Worm (Caenorhabditis elegans): ENCODE results near the gene M03E7.2.

The M03E7.2 gene

ce11 chrV:5606255-5606654, 11.1 kb upstream of the M03E7.2 start, which contains the start of gene CD4.1:
Gene CD4.1 (plus strand): TSS chrV:5606555.
- no peak for TF ChIP-seq fos-1 (tag; optimal IDR thresholded peaks at IDR 0.05)
- TF ChIP-seq R02D3.7 (tag; optimal IDR thresholded peaks at IDR 0.05), result no peak
- TF ChIP-seq nhr-11 (tag; optimal IDR thresholded peaks at IDR 0.05), result no peak
- no peak for TF ChIP-seq lin-11 (tag; optimal IDR thresholded peaks at IDR 0.05)
- TF ChIP-seq nhr-237 (tag; optimal IDR thresholded peaks at IDR 0.05), result no peak
- TF ChIP-seq blmp-1 (tag; optimal IDR thresholded peaks at IDR 0.05; ENCODE audit: insufficient read depth), result no peak
- TF ChIP-seq lin-13 (GFP tag; optimal IDR thresholded peaks at IDR 0.05), result no peak
- no peak for TF ChIP-seq F13H6.1 (tag; optimal IDR thresholded peaks at IDR 0.05)
- no peak for TF ChIP-seq sma-9 (GFP tag; optimal IDR thresholded peaks at IDR 0.05)
- no peak for TF ChIP-seq sma-9 (tag; optimal IDR thresholded peaks at IDR 0.05)
- TF ChIP-seq ztf-1 (GFP tag; conservative IDR thresholded peaks at IDR 0.05), result no peak
- no peak for TF ChIP-seq nhr-12 (tag; optimal IDR thresholded peaks at IDR 0.05)
- no peak for TF ChIP-seq nhr-77 (tag; optimal IDR thresholded peaks at IDR 0.05)
- TF ChIP-seq nhr-129 (tag; optimal IDR thresholded peaks at IDR 0.05), result no peak

- TF ChIP-seq sma-3 (GFP tag; optimal IDR thresholded peaks at IDR 0.05) (no peak), ztf-4 (tag; optimal IDR thresholded peaks at IDR 0.05) (no peak), unc-39 (tag; optimal IDR thresholded peaks at IDR 0.05) (no peak)
Measured at ce11 chrV:5610186-5610585, 7.2 kb upstream of the M03E7.2 start.

- TF ChIP-seq unc-39 (tag; optimal IDR thresholded peaks at IDR 0.05) (no peak), gmeb-1 (tag; optimal IDR thresholded peaks at IDR 0.05) (no peak), egl-27 (tag; optimal IDR thresholded peaks at IDR 0.05) (no peak), fos-1 (tag; optimal IDR thresholded peaks at IDR 0.05) (no peak), nhr-129 (tag; optimal IDR thresholded peaks at IDR 0.05) (no peak), R02D3.7 (tag; optimal IDR thresholded peaks at IDR 0.05) (no peak), sma-3 (GFP tag; optimal IDR thresholded peaks at IDR 0.05) (no peak), sem-4 (tag; optimal IDR thresholded peaks at IDR 0.05) (no peak), lin-13 (GFP tag; optimal IDR thresholded peaks at IDR 0.05) (no peak), Y55F3AM.14 (GFP tag; optimal IDR thresholded peaks at IDR 0.05) (no peak), elt-1 (tag; optimal IDR thresholded peaks at IDR 0.05) (no peak), F13H6.1 (tag; optimal IDR thresholded peaks at IDR 0.05) (no peak), dmd-4 (tag; optimal IDR thresholded peaks at IDR 0.05) (no peak), nhr-21 (tag; optimal IDR thresholded peaks at IDR 0.05) (no peak)
Measured at ce11 chrV:5613109-5613508, 4.3 kb upstream of the M03E7.2 start, which contains the start of gene lrpc-1. Gene lrpc-1 (minus strand): TSS chrV:5613209.

- TF ChIP-seq peb-1 (tag; optimal IDR thresholded peaks at IDR 0.05), result no peak
- TF ChIP-seq skn-1 (tag; optimal IDR thresholded peaks at IDR 0.05), result no peak
- no peak for TF ChIP-seq nhr-25 (tag; optimal IDR thresholded peaks at IDR 0.05)
- no peak for TF ChIP-seq nhr-237 (tag; optimal IDR thresholded peaks at IDR 0.05)
- no peak for TF ChIP-seq ceh-82 (tag; optimal IDR thresholded peaks at IDR 0.05)
- TF ChIP-seq aly-2 (tag; optimal IDR thresholded peaks at IDR 0.05), result no peak
- TF ChIP-seq nhr-11 (tag; optimal IDR thresholded peaks at IDR 0.05), result no peak
- TF ChIP-seq nhr-77 (tag; optimal IDR thresholded peaks at IDR 0.05), result no peak
Measured at ce11 chrV:5614724-5615123, 2.7 kb upstream of the M03E7.2 start, which contains the start of gene M03E7.3. Gene M03E7.3 (plus strand): TSS chrV:5615024.

- TF ChIP-seq aly-2 (tag; optimal IDR thresholded peaks at IDR 0.05) (no peak), nhr-21 (tag; optimal IDR thresholded peaks at IDR 0.05) (no peak), unc-55 (GFP tag; optimal IDR thresholded peaks at IDR 0.05) (peak; percentile 48), lsy-2 (tag; optimal IDR thresholded peaks at IDR 0.05) (peak in 1 of 2 experiments; percentile 73), gmeb-1 (tag; optimal IDR thresholded peaks at IDR 0.05) (no peak)
Measured at ce11 chrV:5619372-5619771, 2.0 kb downstream of the M03E7.2 start.

ce11 chrV:5620040-5620439, 2.6 kb downstream of the M03E7.2 start, which contains the start of gene memb-2:
Gene memb-2 (minus strand): TSS chrV:5620140.
- no peak for TF ChIP-seq nhr-237 (tag; optimal IDR thresholded peaks at IDR 0.05)

ce11 chrV:5621390-5621789, 4.0 kb downstream of the M03E7.2 start, which contains the start of gene M03E7.1:
Gene M03E7.1 (plus strand): TSS chrV:5621690.
- TF ChIP-seq Y55F3AM.14 (GFP tag; optimal IDR thresholded peaks at IDR 0.05) (no peak), C34F6.9 (tag; optimal IDR thresholded peaks at IDR 0.05) (no peak), nhr-77 (tag; optimal IDR thresholded peaks at IDR 0.05) (no peak), sem-4 (tag; optimal IDR thresholded peaks at IDR 0.05) (no peak), dmd-4 (tag; optimal IDR thresholded peaks at IDR 0.05) (no peak), zag-1 (tag; optimal IDR thresholded peaks at IDR 0.05) (no peak), unc-39 (tag; optimal IDR thresholded peaks at IDR 0.05) (no peak), ztf-1 (GFP tag; conservative IDR thresholded peaks at IDR 0.05) (no peak), ztf-4 (tag; optimal IDR thresholded peaks at IDR 0.05) (no peak), ztf-11 (tag; optimal IDR thresholded peaks at IDR 0.05) (no peak), nhr-25 (tag; optimal IDR thresholded peaks at IDR 0.05) (no peak), mab-5 (tag; optimal IDR thresholded peaks at IDR 0.05) (no peak), unc-62 (GFP tag; optimal IDR thresholded peaks at IDR 0.05) (no peak)

All from whole organism, L2 larva.